Fruit fly (Drosophila melanogaster) whole organism, prepupa: ENCODE data around the gene CG12177.

Source experiments
- Blimp-1 ChIP-seq: fragments of 200-800 bp; sonication (Bioruptor generic); optimal IDR thresholded peaks from 3 replicates; lab custom pipeline; 2017; ENCODE audit warnings: missing biosample characterization, missing genetic modification characterization, mild to moderate bottlenecking, moderate library complexity, missing genetic modification reagents
- CG10631 ChIP-seq: fragments of 200-800 bp; sonication (Bioruptor generic); optimal IDR thresholded peaks from 2 replicates; lab custom pipeline; 2016; ENCODE audit warnings: missing biosample characterization, missing genetic modification characterization
- CG10669 ChIP-seq: fragments of 200-800 bp; sonication (Bioruptor generic); optimal IDR thresholded peaks from 3 replicates; lab custom pipeline; 2018; ENCODE audit warnings: missing biosample characterization, mild to moderate bottlenecking, missing genetic modification characterization, moderate library complexity
- CG11762 ChIP-seq: fragments of 200-800 bp; sonication (Bioruptor generic); optimal IDR thresholded peaks from 3 replicates; lab custom pipeline; 2016; ENCODE audit warnings: missing biosample characterization, missing genetic modification characterization; ENCODE audit not compliant: insufficient read depth
- CG11902 ChIP-seq: fragments of 200-800 bp; sonication (Bioruptor generic); optimal IDR thresholded peaks from 3 replicates; lab custom pipeline; 2016; ENCODE audit warnings: missing biosample characterization, missing genetic modification characterization
- CG15336 ChIP-seq: fragments of 200-800 bp; sonication (Bioruptor generic); IDR thresholded peaks from 2 replicates; pipeline ENCODE4 v1.3.6; 2022; ENCODE audit warnings: missing biosample characterization, missing genetic modification characterization
- CG16779 ChIP-seq: fragments of 200-800 bp; sonication (Bioruptor generic); optimal IDR thresholded peaks from 3 replicates; lab custom pipeline; 2017; ENCODE audit warnings: missing biosample characterization, mild to moderate bottlenecking, missing genetic modification characterization
- CG3032 ChIP-seq: fragments of 200-800 bp; optimal IDR thresholded peaks from 2 replicates; lab custom pipeline; 2019; ENCODE audit warnings: missing biosample characterization, mild to moderate bottlenecking, missing genetic modification characterization, moderate library complexity
- CG32006 ChIP-seq: fragments of 200-800 bp; sonication (Bioruptor generic); optimal IDR thresholded peaks from 3 replicates; lab custom pipeline; 2017; ENCODE audit warnings: missing biosample characterization, mild to moderate bottlenecking, missing genetic modification characterization
- CG34406 ChIP-seq: fragments of 200-800 bp; sonication (Bioruptor generic); optimal IDR thresholded peaks from 3 replicates; lab custom pipeline; 2016; ENCODE audit warnings: missing biosample characterization, missing genetic modification characterization
- CG3919 ChIP-seq: fragments of 200-800 bp; sonication (Bioruptor generic); optimal IDR thresholded peaks from 3 replicates; lab custom pipeline; 2016; ENCODE audit warnings: missing biosample characterization, missing genetic modification characterization
- CG6276 ChIP-seq: fragments of 200-800 bp; sonication (Bioruptor generic); optimal IDR thresholded peaks from 2 replicates; lab custom pipeline; 2017; ENCODE audit warnings: missing biosample characterization, mild to moderate bottlenecking, missing genetic modification characterization
- CG6792 ChIP-seq: fragments of 200-800 bp; sonication (Bioruptor generic); optimal IDR thresholded peaks from 3 replicates; lab custom pipeline; 2016; ENCODE audit warnings: missing biosample characterization, missing genetic modification characterization
- CG6854 ChIP-seq: fragments of 200-800 bp; sonication (Bioruptor generic); optimal IDR thresholded peaks from 2 replicates; lab custom pipeline; 2017; ENCODE audit warnings: missing biosample characterization, mild to moderate bottlenecking, missing genetic modification characterization
- CG7368 ChIP-seq: fragments of 200-800 bp; sonication (Bioruptor generic); optimal IDR thresholded peaks from 3 replicates; lab custom pipeline; 2016; ENCODE audit warnings: missing biosample characterization, missing genetic modification characterization
- CG8119 ChIP-seq: fragments of 200-800 bp; sonication (Bioruptor generic); IDR thresholded peaks from 3 replicates; pipeline ENCODE4 v1.3.6; 2022; ENCODE audit warnings: missing biosample characterization, missing genetic modification characterization
- CG8319 ChIP-seq: fragments of 200-800 bp; sonication (Bioruptor generic); optimal IDR thresholded peaks from 3 replicates; lab custom pipeline; 2016; ENCODE audit warnings: missing biosample characterization, missing genetic modification characterization
- CG8632 ChIP-seq: fragments of 200-800 bp; sonication (Bioruptor generic); optimal IDR thresholded peaks from 3 replicates; lab custom pipeline; 2016; ENCODE audit warnings: missing biosample characterization, missing genetic modification characterization
- CG9139 ChIP-seq: fragments of 200-800 bp; sonication (Bioruptor generic); optimal IDR thresholded peaks from 3 replicates; lab custom pipeline; 2017; ENCODE audit warnings: missing biosample characterization, mild to moderate bottlenecking, missing genetic modification characterization
- Eip78C ChIP-seq: fragments of 200-800 bp; sonication (Bioruptor generic); peaks from one replicate; lab custom pipeline; 2016; ENCODE audit warnings: missing biosample characterization, missing genetic modification characterization
- Eip93F ChIP-seq: fragments of 200-800 bp; sonication (Bioruptor generic); optimal IDR thresholded peaks from 2 replicates; lab custom pipeline; 2016; ENCODE audit warnings: missing biosample characterization, mild to moderate bottlenecking, missing genetic modification characterization
- Ets21C ChIP-seq: fragments of 200-800 bp; sonication (Bioruptor generic); optimal IDR thresholded peaks from 3 replicates; lab custom pipeline; 2016; ENCODE audit warnings: missing biosample characterization, missing genetic modification characterization
- Ets96B ChIP-seq: fragments of 200-800 bp; optimal IDR thresholded peaks from 2 replicates; lab custom pipeline; 2019; ENCODE audit warnings: missing biosample characterization, mild to moderate bottlenecking, missing genetic modification characterization, moderate library complexity
- Gug ChIP-seq: fragments of 200-800 bp; sonication (Bioruptor generic); IDR thresholded peaks from 2 replicates; pipeline ENCODE4 v1.3.6; 2022; ENCODE audit warnings: missing biosample characterization, missing genetic modification characterization
- Hr39 ChIP-seq: fragments of 200-800 bp; sonication (Bioruptor generic); optimal IDR thresholded peaks from 2 replicates; lab custom pipeline; 2016; ENCODE audit warnings: missing biosample characterization, missing genetic modification characterization
- Hr4 ChIP-seq: fragments of 200-800 bp; sonication (Bioruptor generic); optimal IDR thresholded peaks from 3 replicates; lab custom pipeline; 2016; ENCODE audit warnings: missing biosample characterization, missing genetic modification characterization
- Lpt ChIP-seq: fragments of 200-800 bp; sonication (Bioruptor generic); optimal IDR thresholded peaks from 3 replicates; lab custom pipeline; 2016; ENCODE audit warnings: missing biosample characterization, missing genetic modification characterization
- Met ChIP-seq: fragments of 200-800 bp; sonication (Bioruptor generic); optimal IDR thresholded peaks from 3 replicates; lab custom pipeline; 2016; ENCODE audit warnings: missing biosample characterization, missing genetic modification characterization
- OdsH ChIP-seq: fragments of 200-800 bp; sonication (Bioruptor generic); optimal IDR thresholded peaks from 3 replicates; lab custom pipeline; 2016; ENCODE audit warnings: missing biosample characterization, missing genetic modification characterization
- Smox ChIP-seq: fragments of 200-800 bp; sonication (Bioruptor generic); optimal IDR thresholded peaks from 3 replicates; lab custom pipeline; 2016; ENCODE audit warnings: missing biosample characterization, missing genetic modification characterization
- Sox102F ChIP-seq: fragments of 200-800 bp; sonication (Bioruptor generic); optimal IDR thresholded peaks from 2 replicates; lab custom pipeline; 2016; ENCODE audit warnings: missing biosample characterization, mild to moderate bottlenecking, missing genetic modification characterization
- Sox14 ChIP-seq: fragments of 200-800 bp; sonication (Bioruptor generic); optimal IDR thresholded peaks from 3 replicates; lab custom pipeline; 2016; ENCODE audit warnings: missing biosample characterization, missing genetic modification characterization
- Sox15 ChIP-seq: fragments of 200-800 bp; sonication (Bioruptor generic); optimal IDR thresholded peaks from 3 replicates; lab custom pipeline; 2016; ENCODE audit warnings: missing biosample characterization, missing genetic modification characterization
- acj6 ChIP-seq: fragments of 200-800 bp; sonication (Bioruptor generic); optimal IDR thresholded peaks from 3 replicates; lab custom pipeline; 2016; ENCODE audit warnings: missing biosample characterization, missing genetic modification characterization
- cyc ChIP-seq: fragments of 200-800 bp; sonication (Bioruptor generic); optimal IDR thresholded peaks from 3 replicates; lab custom pipeline; 2016; ENCODE audit warnings: missing biosample characterization, missing genetic modification characterization
- dac ChIP-seq: fragments of 200-800 bp; sonication (Bioruptor generic); optimal IDR thresholded peaks from 2 replicates; lab custom pipeline; 2017; ENCODE audit warnings: missing biosample characterization, mild to moderate bottlenecking, missing genetic modification characterization
- dsx ChIP-seq: fragments of 200-800 bp; optimal IDR thresholded peaks from 3 replicates; lab custom pipeline; 2019; ENCODE audit warnings: missing biosample characterization, mild to moderate bottlenecking, missing genetic modification characterization, moderate library complexity; ENCODE audit not compliant: poor library complexity, severe bottlenecking
- eg ChIP-seq: fragments of 200-800 bp; sonication (Bioruptor generic); IDR thresholded peaks from 3 replicates; pipeline ENCODE4 v1.3.6; 2022; ENCODE audit warnings: missing biosample characterization, missing genetic modification characterization
- esn ChIP-seq: fragments of 200-800 bp; sonication (Bioruptor generic); optimal IDR thresholded peaks from 2 replicates; lab custom pipeline; 2016; ENCODE audit warnings: missing biosample characterization, mild to moderate bottlenecking, missing genetic modification characterization, moderate library complexity
- fd59A ChIP-seq: fragments of 200-800 bp; sonication (Bioruptor generic); optimal IDR thresholded peaks from 2 replicates; lab custom pipeline; 2017; ENCODE audit warnings: missing biosample characterization, mild to moderate bottlenecking, missing genetic modification characterization, missing genetic modification reagents
- fd85E ChIP-seq: fragments of 200-800 bp; sonication (Bioruptor generic); optimal IDR thresholded peaks from 3 replicates; lab custom pipeline; 2016; ENCODE audit warnings: missing biosample characterization, missing genetic modification characterization
- fkh ChIP-seq: fragments of 200-800 bp; sonication (Bioruptor generic); optimal IDR thresholded peaks from 3 replicates; lab custom pipeline; 2017; ENCODE audit warnings: missing biosample characterization, mild to moderate bottlenecking, missing genetic modification characterization, moderate library complexity
- lz ChIP-seq: fragments of 200-800 bp; sonication (Bioruptor generic); optimal IDR thresholded peaks from 3 replicates; lab custom pipeline; 2016; ENCODE audit warnings: missing biosample characterization, missing genetic modification characterization
- net ChIP-seq: fragments of 200-800 bp; sonication (Bioruptor generic); optimal IDR thresholded peaks from 3 replicates; lab custom pipeline; 2016; ENCODE audit warnings: missing biosample characterization, missing genetic modification characterization
- salr ChIP-seq, 2 experiments: fragments of 200-800 bp; sonication (Bioruptor generic); optimal IDR thresholded peaks; 3 replicates each; lab custom pipeline; 2016 to 2018; ENCODE audit warnings: missing biosample characterization in 2 of 2, missing genetic modification characterization in 2 of 2, mild to moderate bottlenecking in 1 of 2
- spab ChIP-seq: fragments of 200-800 bp; sonication (Bioruptor generic); optimal IDR thresholded peaks from 2 replicates; lab custom pipeline; 2017; ENCODE audit warnings: missing biosample characterization, mild to moderate bottlenecking, missing genetic modification characterization, missing genetic modification reagents
- ss ChIP-seq, 2 experiments: fragments of 200-800 bp; sonication (Bioruptor generic); optimal IDR thresholded peaks; 2 replicates in 1 of 2; 3 replicates in 1 of 2; lab custom pipeline; 2017 to 2018; ENCODE audit warnings: mild to moderate bottlenecking in 2 of 2, missing biosample characterization in 2 of 2, missing genetic modification characterization in 2 of 2, moderate library complexity in 1 of 2
- svp ChIP-seq: fragments of 200-800 bp; sonication (Bioruptor generic); peaks from one replicate; lab custom pipeline; 2016; ENCODE audit warnings: missing biosample characterization, missing genetic modification characterization
- topi ChIP-seq: fragments of 200-800 bp; sonication (Bioruptor generic); optimal IDR thresholded peaks from 3 replicates; lab custom pipeline; 2016; ENCODE audit warnings: missing biosample characterization, missing genetic modification characterization
- vri ChIP-seq: fragments of 200-800 bp; sonication (Bioruptor generic); optimal IDR thresholded peaks from 3 replicates; lab custom pipeline; 2016; ENCODE audit warnings: missing biosample characterization, mild to moderate bottlenecking, missing genetic modification characterization

The CG12177 gene

DNA sequence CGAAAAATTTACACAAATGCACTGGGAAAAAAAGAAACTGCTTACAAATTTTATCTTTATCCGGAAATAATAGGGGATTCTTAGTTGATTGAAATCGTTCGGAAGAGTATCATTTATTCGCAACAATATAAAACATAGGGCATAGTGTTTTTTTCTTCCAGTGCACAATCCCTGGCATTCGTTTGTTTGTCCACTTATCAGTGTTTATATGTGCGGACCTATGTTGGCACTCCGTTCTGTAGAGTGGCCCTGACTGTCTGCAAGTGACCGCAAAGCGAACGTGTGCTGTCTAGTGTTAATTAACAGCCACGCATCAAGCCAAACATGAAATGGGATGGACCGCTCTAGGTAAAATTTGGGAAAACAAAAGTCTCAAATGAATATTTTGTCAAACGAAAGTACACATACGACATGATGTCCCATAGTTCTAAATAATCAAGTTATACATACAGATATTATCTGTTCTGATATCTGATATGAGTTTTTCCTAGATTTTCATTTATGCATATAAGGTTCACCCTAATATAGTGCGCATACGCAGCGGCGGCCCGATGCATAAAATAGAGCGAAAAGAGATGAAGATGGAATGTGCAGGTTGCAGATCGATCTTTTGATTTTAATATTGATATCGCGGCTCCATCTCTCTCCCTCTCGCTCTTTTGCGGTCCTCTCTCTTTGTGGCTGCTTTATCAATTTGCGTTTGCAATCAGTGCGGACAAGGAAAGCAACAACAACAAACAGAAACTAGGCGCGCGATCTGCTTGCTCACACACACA, 39.0 kb downstream of the CG12177 start:
- TF ChIP-seq CG34406 (peak; percentile 75), OdsH (GFP tag; lab: Kevin White, UChicago) (peak; percentile 86), CG6792 (GFP tag; lab: Kevin White, UChicago) (peak; percentile 77), CG16779 (peak; percentile 64), CG32006 (GFP tag; lab: Kevin White, UChicago) (peak; percentile 93), dac (GFP tag; lab: Kevin White, UChicago) (peak; percentile 82), vri (GFP tag; lab: Kevin White, UChicago) (peak; percentile 75), salr (GFP tag; optimal IDR thresholded peaks at IDR 0.05; lab: Kevin White, UChicago) (peak; percentile 66 to 86), CG3032 (tag; lab: Kevin White, UChicago) (peak; percentile 79), Ets21C (GFP tag; lab: Kevin White, UChicago) (peak; percentile 67), Gug (GFP tag; lab: Robert Waterston, UW) (peak; percentile 64), dsx (GFP tag; lab: Kevin White, UChicago) (peak; percentile 74), CG7368 (GFP tag; lab: Kevin White, UChicago) (peak; percentile 75), CG11762 (GFP tag; lab: Kevin White, UChicago) (peak; percentile 69), Sox15 (GFP tag; lab: Kevin White, UChicago) (peak; percentile 75), Ets96B (tag; lab: Kevin White, UChicago) (peak; percentile 85), ss (GFP tag; optimal IDR thresholded peaks at IDR 0.05; lab: Kevin White, UChicago) (peak; percentile 75 to 85), fd85E (GFP tag; lab: Kevin White, UChicago) (peak; percentile 32), CG8319 (GFP tag; lab: Kevin White, UChicago) (peak; percentile 68), CG9139 (GFP tag; lab: Kevin White, UChicago) (peak; percentile 62), eg (GFP tag; lab: Robert Waterston, UW) (peak; percentile 93), CG3919 (GFP tag; lab: Kevin White, UChicago) (peak; percentile 87), Hr4 (GFP tag; lab: Kevin White, UChicago) (peak; percentile 91), fkh (GFP tag; lab: Kevin White, UChicago) (peak; percentile 85), topi (GFP tag; lab: Kevin White, UChicago) (peak; percentile 79), CG8119 (GFP tag; lab: Robert Waterston, UW) (peak; percentile 90), lz (peak; percentile 78), Lpt (GFP tag; lab: Kevin White, UChicago) (peak; percentile 75), CG11902 (GFP tag; lab: Kevin White, UChicago) (peak; percentile 74), CG10669 (GFP tag; lab: Kevin White, UChicago) (peak; percentile 84), spab (GFP tag; lab: Kevin White, UChicago) (peak; percentile 84), cyc (GFP tag; lab: Kevin White, UChicago) (peak; percentile 74), acj6 (peak; percentile 85), Eip93F (GFP tag; lab: Kevin White, UChicago) (no peak), Met (GFP tag; lab: Kevin White, UChicago) (peak; percentile 72), Sox14 (GFP tag; lab: Kevin White, UChicago) (peak; percentile 76), CG10631 (GFP tag; lab: Kevin White, UChicago) (peak; percentile 86), Blimp-1 (GFP tag; lab: Kevin White, UChicago) (no peak), net (GFP tag; lab: Kevin White, UChicago) (peak; percentile 86), Hr39 (GFP tag; lab: Kevin White, UChicago) (peak; percentile 81), Smox (peak; percentile 71), CG6854 (no peak), fd59A (peak; percentile 81), Sox102F (GFP tag; lab: Kevin White, UChicago) (peak; percentile 74), CG6276 (GFP tag; lab: Kevin White, UChicago) (peak; percentile 90), esn (GFP tag; lab: Kevin White, UChicago) (peak; percentile 86), CG8632 (GFP tag; lab: Kevin White, UChicago) (peak; percentile 77), CG15336 (GFP tag; lab: Robert Waterston, UW) (peak; percentile 91), Eip78C (peak; percentile 93), svp (GFP tag; lab: Kevin White, UChicago) (peak; percentile 18)
